Worm (Caenorhabditis elegans): Measurements from ENCODE around the gene C53A5.9.

- TF ChIP-seq him-1 (tag; optimal IDR thresholded peaks at IDR 0.05) (no peak), W03F9.2 (tag; optimal IDR thresholded peaks at IDR 0.05) (no peak)
Observed at ce11 chrV:14556187-14556586, 2.5 kb downstream of the C53A5.9 start, which contains the start of gene srg-47.
